Worm (Caenorhabditis elegans) whole organism, early embryonic: ENCODE data around the gene aat-6.

Experiments used
- B0310.2 ChIP-seq: sonication (generic microtip); optimal IDR thresholded peaks from 2 replicates; lab custom pipeline; 2016; ENCODE audit warnings: mild to moderate bottlenecking, missing genetic modification characterization, missing compliant biosample characterization
- ets-7 ChIP-seq: sonication (generic microtip); optimal IDR thresholded peaks from 2 replicates; lab custom pipeline; 2016; ENCODE audit warnings: missing genotype, missing genetic modification characterization, missing compliant biosample characterization
- hnd-1 ChIP-seq: sonication (generic microtip); optimal IDR thresholded peaks from 2 replicates; lab custom pipeline; 2016; ENCODE audit warnings: missing genetic modification characterization, missing compliant biosample characterization
- scrt-1 ChIP-seq: fragments of 200-800 bp; sonication (Bioruptor generic); IDR thresholded peaks from 2 replicates; pipeline ENCODE4 v1.3.6; 2022; ENCODE audit warnings: missing genetic modification characterization, missing compliant biosample characterization
- tbx-11 ChIP-seq: fragments of 200-800 bp; sonication (Bioruptor generic); IDR thresholded peaks from 2 replicates; pipeline ENCODE4 v1.3.6; 2022; ENCODE audit warnings: missing genetic modification characterization, missing compliant biosample characterization

ce11 chrV:11445375-11445774 lies 25.1 kb downstream of the aat-6 start:
- no peak for TF ChIP-seq B0310.2 (tag; lab: Kevin White, UChicago)
- TF ChIP-seq ets-7 (tag; lab: Kevin White, UChicago), result no peak
- TF ChIP-seq tbx-11 (GFP tag; lab: Robert Waterston, UW), result no peak
- no peak for TF ChIP-seq hnd-1 (tag; lab: Kevin White, UChicago)
- TF ChIP-seq scrt-1 (GFP tag; lab: Robert Waterston, UW), result no peak
